Fruit fly (Drosophila melanogaster): ENCODE data around the gene Proc-R.

Gene Proc-R

DNA sequence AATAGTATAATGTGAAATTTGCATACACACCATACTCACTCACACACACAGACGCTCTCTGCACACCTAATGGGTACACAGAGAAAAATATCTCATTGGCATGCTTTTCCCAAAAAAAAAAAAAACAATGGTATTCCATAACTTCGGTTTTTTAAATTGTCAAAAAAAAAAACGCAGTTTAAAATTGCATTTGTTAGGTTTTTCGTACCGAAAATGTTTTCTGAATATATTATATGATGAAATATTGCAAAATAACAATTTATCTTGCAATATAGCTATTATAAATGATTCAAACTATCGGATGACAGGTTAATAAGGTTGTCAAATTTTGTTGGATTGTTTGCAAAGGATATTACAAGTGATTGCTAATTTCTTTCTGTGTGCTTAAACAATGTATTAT, 7.9 kb upstream of the Proc-R start (continued):
- TF ChIP-seq prd (optimal IDR thresholded peaks at IDR 0.05) (no peak), prd (GFP tag; IDR thresholded peaks at IDR 0.05) (peak; percentile 38; the same call in 1 of the 3 replicates), D (optimal IDR thresholded peaks at IDR 0.05) (no peak), D (GFP tag; optimal IDR thresholded peaks at IDR 0.05) (peak; percentile 12), jigr1 (GFP tag; IDR thresholded peaks at IDR 0.05) (no peak), CG11247 (GFP tag; IDR thresholded peaks at IDR 0.05) (no peak), CG10565 (GFP tag; optimal IDR thresholded peaks at IDR 0.05) (no peak), seq (GFP tag; IDR thresholded peaks at IDR 0.05) (0 out of 2 replicates have a peak, but pooled peaks have one; percentile 31), CG6765 (GFP tag; optimal IDR thresholded peaks at IDR 0.05) (no peak), CG4707 (GFP tag; optimal IDR thresholded peaks at IDR 0.05) (no peak), dysf (GFP tag; IDR thresholded peaks at IDR 0.05) (peak; percentile 49; the same call in 2 of the 3 replicates), Dll (GFP tag; IDR thresholded peaks at IDR 0.05; ENCODE audit: partially characterized antibody) (no peak), CG10147 (GFP tag; optimal IDR thresholded peaks at IDR 0.05) (no peak), Neu2 (GFP tag; optimal IDR thresholded peaks at IDR 0.05; ENCODE audit: borderline replicate concordance) (no peak), lov (optimal IDR thresholded peaks at IDR 0.05) (no peak), lov (GFP tag; IDR thresholded peaks at IDR 0.05) (no peak), sna (GFP tag; IDR thresholded peaks at IDR 0.05; ENCODE audit: partially characterized antibody) (no peak), mam (GFP tag; optimal IDR thresholded peaks at IDR 0.05) (peak; percentile 1), dmrt11E (tag; optimal IDR thresholded peaks at IDR 0.05) (no peak), tx (GFP tag; optimal IDR thresholded peaks at IDR 0.05) (no peak), CG4404 (GFP tag; IDR thresholded peaks at IDR 0.05) (0 out of 2 replicates have a peak, but pooled peaks have one; percentile 13), pita (GFP tag; optimal IDR thresholded peaks at IDR 0.05) (no peak), tgo (GFP tag; IDR thresholded peaks at IDR 0.05) (peak; percentile 20; the same call in 2 of the 3 replicates), Hey (tag; optimal IDR thresholded peaks at IDR 0.05) (no peak), MTF-1 (GFP tag; optimal IDR thresholded peaks at IDR 0.05; ENCODE audit: borderline replicate concordance) (no peak), gro (GFP tag; optimal IDR thresholded peaks at IDR 0.05) (no peak), Camta (GFP tag; optimal IDR thresholded peaks at IDR 0.05) (no peak), CG6813 (GFP tag; optimal IDR thresholded peaks at IDR 0.05) (no peak), salm (tag; optimal IDR thresholded peaks at IDR 0.05) (no peak), Atf3 (GFP tag; optimal IDR thresholded peaks at IDR 0.05) (no peak), CG10274 (GFP tag; optimal IDR thresholded peaks at IDR 0.05) (no peak), Eip74EF (GFP tag; optimal IDR thresholded peaks at IDR 0.05) (no peak), dpn (GFP tag; optimal IDR thresholded peaks at IDR 0.05) (peak in 1 of 2 experiments; percentile 5), CG8944 (GFP tag; optimal IDR thresholded peaks at IDR 0.05) (no peak), vnd (GFP tag; IDR thresholded peaks at IDR 0.05; ENCODE audit: partially characterized antibody) (no peak), CG32532 (GFP tag; IDR thresholded peaks at IDR 0.05) (no peak), da (GFP tag; optimal IDR thresholded peaks at IDR 0.05) (no peak), CG14860 (GFP tag; IDR thresholded peaks at IDR 0.05; ENCODE audit: partially characterized antibody) (no peak), CG9876 (GFP tag; optimal IDR thresholded peaks at IDR 0.05) (no peak), unpg (GFP tag; optimal IDR thresholded peaks at IDR 0.05) (no peak), HmgD (GFP tag; optimal IDR thresholded peaks at IDR 0.05) (no peak), CG7556 (GFP tag; optimal IDR thresholded peaks at IDR 0.05) (peak; percentile 26), Atf6 (GFP tag; IDR thresholded peaks at IDR 0.05) (peak; percentile 64; the same call in 1 of the 2 replicates), CG9727 (GFP tag; optimal IDR thresholded peaks at IDR 0.05) (peak; percentile 32), jing (GFP tag; optimal IDR thresholded peaks at IDR 0.05) (no peak), CG4360 (GFP tag; IDR thresholded peaks at IDR 0.05) (no peak), row (GFP tag; IDR thresholded peaks at IDR 0.05) (peak; percentile 32; the same call in 2 of the 3 replicates), cg (GFP tag; optimal IDR thresholded peaks at IDR 0.05) (no peak), gcm2 (GFP tag; optimal IDR thresholded peaks at IDR 0.05) (no peak), her (GFP tag; optimal IDR thresholded peaks at IDR 0.05) (no peak), CG1602 (GFP tag; optimal IDR thresholded peaks at IDR 0.05) (peak; percentile 20), mirr (GFP tag; optimal IDR thresholded peaks at IDR 0.05) (no peak)

Data from whole organism, embryonic.